Fruit fly (Drosophila melanogaster): ENCODE data around the gene CG31601.
A peak's percentile ranks its signal among the peaks of the same experiment; 100 is the strongest.

Gene CG31601

DNA sequence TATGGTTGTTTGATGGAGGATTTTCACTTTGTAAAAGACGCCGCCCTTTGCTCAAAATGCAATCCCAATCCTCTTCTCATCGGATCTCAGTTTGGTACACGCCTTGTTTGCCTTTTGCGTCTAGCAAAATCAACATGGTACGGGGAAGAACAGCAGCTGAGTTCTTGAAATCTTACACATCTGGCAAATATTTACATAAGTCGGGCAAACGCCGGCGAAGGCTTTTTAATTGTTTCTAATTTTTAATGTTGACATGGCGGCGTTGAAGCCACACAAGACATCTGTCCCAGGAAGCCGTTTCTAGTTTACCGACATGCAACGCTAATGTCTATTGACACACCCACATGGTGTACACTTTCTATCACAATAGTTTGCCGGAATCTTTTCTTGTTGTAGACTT lies 6.8 kb downstream of the CG31601 start (continued):
- TF ChIP-seq ara (GFP tag; IDR thresholded peaks at IDR 0.05) (peak; percentile 52; the same call in 1 of the 2 replicates), CG18764 (GFP tag; optimal IDR thresholded peaks at IDR 0.05) (peak; percentile 0), NC2β (GFP tag; optimal IDR thresholded peaks at IDR 0.05) (peak; percentile 18)

DNA sequence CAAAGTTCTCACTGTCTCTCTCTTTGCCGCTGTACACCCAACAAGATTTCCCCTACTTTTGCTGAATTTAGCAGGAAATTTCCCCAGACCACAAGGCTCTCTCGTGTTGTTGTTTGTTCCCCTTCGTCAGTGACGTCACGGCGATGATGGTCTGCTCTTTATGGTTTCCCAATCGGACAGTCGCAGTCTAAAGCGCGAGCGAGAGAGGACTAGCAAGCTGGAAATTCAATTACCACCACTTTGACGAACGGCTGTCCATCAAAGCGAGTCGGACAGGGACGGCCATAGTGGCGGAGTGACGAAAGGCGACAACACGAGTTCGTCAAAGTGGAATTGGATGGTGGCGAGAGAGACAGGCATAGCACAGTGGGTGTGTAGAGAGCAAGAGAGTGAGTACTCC lies 19.3 kb downstream of the CG31601 start:
- TF ChIP-seq Bteb2 (GFP tag; optimal IDR thresholded peaks at IDR 0.05) (peak; percentile 1), Bgb (GFP tag; IDR thresholded peaks at IDR 0.05; ENCODE audit: partially characterized antibody) (peak; percentile 79), Neu2 (GFP tag; optimal IDR thresholded peaks at IDR 0.05; ENCODE audit: borderline replicate concordance) (peak; percentile 99), insv (GFP tag; optimal IDR thresholded peaks at IDR 0.05) (peak; percentile 39 to 94), CG10565 (GFP tag; optimal IDR thresholded peaks at IDR 0.05) (no peak), CG12299 (tag; optimal IDR thresholded peaks at IDR 0.05) (no peak), bbx (GFP tag; IDR thresholded peaks at IDR 0.05; ENCODE audit: partially characterized antibody) (peak; percentile 44; the same call in 1 of the 2 replicates), slbo (GFP tag; IDR thresholded peaks at IDR 0.05) (peak; percentile 64), Vsx1 (GFP tag; optimal IDR thresholded peaks at IDR 0.05) (peak; percentile 28), ato (GFP tag; IDR thresholded peaks at IDR 0.05; ENCODE audit: partially characterized antibody) (peak; percentile 63; the same call in 1 of the 2 replicates), knrl (GFP tag; IDR thresholded peaks at IDR 0.05; ENCODE audit: partially characterized antibody) (peak; percentile 59; the same call in 2 of the 3 replicates), Ets65A (GFP tag) (peak; percentile 20), nerfin-2 (GFP tag; IDR thresholded peaks at IDR 0.05; ENCODE audit: partially characterized antibody) (peak; percentile 31; the same call in 1 of the 2 replicates), CG11723 (GFP tag; optimal IDR thresholded peaks at IDR 0.05) (no peak), CG6683 (GFP tag; optimal IDR thresholded peaks at IDR 0.05) (no peak), CG11093 (GFP tag; IDR thresholded peaks at IDR 0.05) (no peak), CG32767 (GFP tag; IDR thresholded peaks at IDR 0.05) (peak; percentile 30; the same call in 1 of the 2 replicates), mirr (GFP tag; optimal IDR thresholded peaks at IDR 0.05) (peak; percentile 39), abd-A (tag; optimal IDR thresholded peaks at IDR 0.05) (peak; percentile 99), CG31441 (GFP tag; IDR thresholded peaks at IDR 0.05) (no peak), Nf-YA (GFP tag; IDR thresholded peaks at IDR 0.05) (peak; percentile 93), HmgD (GFP tag; optimal IDR thresholded peaks at IDR 0.05) (peak; percentile 90), CG14860 (GFP tag; IDR thresholded peaks at IDR 0.05; ENCODE audit: partially characterized antibody) (peak; percentile 32; the same call in 1 of the 3 replicates), H15 (GFP tag; IDR thresholded peaks at IDR 0.05) (no peak), Dip3 (GFP tag; optimal IDR thresholded peaks at IDR 0.05) (no peak), CG8924 (tag; optimal IDR thresholded peaks at IDR 0.05) (peak; percentile 52), cad (GFP tag; optimal IDR thresholded peaks at IDR 0.05) (peak; percentile 86), CG3163 (GFP tag; optimal IDR thresholded peaks at IDR 0.05) (peak; percentile 92), nmo (GFP tag; optimal IDR thresholded peaks at IDR 0.05) (peak; percentile 61), sens (GFP tag) (peak; percentile 78), Oaz (GFP tag; IDR thresholded peaks at IDR 0.05) (no peak), Deaf1 (tag; optimal IDR thresholded peaks at IDR 0.05) (peak; percentile 89), emc (GFP tag; optimal IDR thresholded peaks at IDR 0.05) (no peak), D (optimal IDR thresholded peaks at IDR 0.05) (peak; percentile 93), D (GFP tag; optimal IDR thresholded peaks at IDR 0.05) (no peak), tna (GFP tag; IDR thresholded peaks at IDR 0.05; ENCODE audit: partially characterized antibody) (peak; percentile 81), seq (GFP tag; IDR thresholded peaks at IDR 0.05) (peak; percentile 83), Adf1 (GFP tag; IDR thresholded peaks at IDR 0.05) (peak; percentile 88), CG3065 (GFP tag; optimal IDR thresholded peaks at IDR 0.05) (no peak), pho (GFP tag; optimal IDR thresholded peaks at IDR 0.05) (no peak), CG10321 (GFP tag; IDR thresholded peaks at IDR 0.05) (peak; percentile 100), dpn (GFP tag; optimal IDR thresholded peaks at IDR 0.05) (peak in 1 of 2 experiments; percentile 17), Opbp (GFP tag; IDR thresholded peaks at IDR 0.05; ENCODE audit: partially characterized antibody) (peak; percentile 64; the same call in 2 of the 3 replicates), CG11696 (GFP tag; IDR thresholded peaks at IDR 0.05) (no peak), Ravus (GFP tag; IDR thresholded peaks at IDR 0.05) (no peak), eyg (GFP tag; optimal IDR thresholded peaks at IDR 0.05) (no peak)
